Worm (Caenorhabditis elegans) whole organism, late embryonic: ENCODE data around the gene F44G4.1.

Experiments
- ama-1 ChIP-seq: fragments of 150-350 bp; optimal IDR thresholded peaks from 2 replicates; lab custom pipeline; 2014
- pag-3 ChIP-seq: sonication (generic microtip); optimal IDR thresholded peaks from 2 replicates; lab custom pipeline; 2016; ENCODE audit warnings: missing compliant biosample characterization, missing genetic modification characterization, borderline replicate concordance
- pha-4 ChIP-seq: fragments of 150-350 bp; optimal IDR thresholded peaks from 2 replicates; lab custom pipeline; 2018; ENCODE audit warnings: missing biosample characterization, missing genetic modification reagents, missing genetic modification characterization
- zip-5 ChIP-seq: sonication (generic microtip); optimal IDR thresholded peaks from 2 replicates; lab custom pipeline; 2016; ENCODE audit warnings: missing genetic modification characterization, missing compliant biosample characterization

- no peak for TF ChIP-seq pha-4
- TF ChIP-seq pag-3 (tag; lab: Kevin White, UChicago): no peak
- no peak for TF ChIP-seq ama-1
- TF ChIP-seq zip-5 (tag; lab: Kevin White, UChicago): no peak
These were observed 2.8 kb upstream of the F44G4.1 start for ce11 chrII:8991602-8992001.
